Fruit fly (Drosophila melanogaster) whole organism, embryonic: ENCODE measurements around the gene CG9775.

ENCODE experiments used
- B-H2 ChIP-seq: fragments of 200-800 bp; sonication (Bioruptor generic); optimal IDR thresholded peaks from 2 replicates; lab custom pipeline; 2018; ENCODE audit warnings: missing biosample characterization, mild to moderate bottlenecking, missing genetic modification characterization
- CG10274 ChIP-seq: fragments of 200-800 bp; sonication (Bioruptor generic); optimal IDR thresholded peaks from 3 replicates; lab custom pipeline; 2017; ENCODE audit warnings: missing biosample characterization, mild to moderate bottlenecking, missing genetic modification characterization
- CG11696 ChIP-seq: fragments of 200-800 bp; sonication (Bioruptor generic); IDR thresholded peaks from 2 replicates; pipeline ENCODE4 v1.3.6; 2022; ENCODE audit warnings: missing biosample characterization, missing genetic modification characterization
- CG12155 ChIP-seq: fragments of 200-800 bp; sonication (Bioruptor generic); optimal IDR thresholded peaks from 3 replicates; lab custom pipeline; 2016; ENCODE audit warnings: missing biosample characterization, missing genetic modification characterization
- CG12769 ChIP-seq: fragments of 200-800 bp; sonication (Bioruptor generic); optimal IDR thresholded peaks from 2 replicates; lab custom pipeline; 2019; ENCODE audit warnings: missing biosample characterization, mild to moderate bottlenecking, missing genetic modification characterization, moderate library complexity
- CG14710 ChIP-seq: fragments of 200-800 bp; sonication (Bioruptor generic); optimal IDR thresholded peaks from 3 replicates; lab custom pipeline; 2019; ENCODE audit warnings: missing biosample characterization, mild to moderate bottlenecking, missing genetic modification characterization, moderate library complexity
- CG17186 ChIP-seq: fragments of 200-800 bp; sonication (Bioruptor generic); optimal IDR thresholded peaks from 3 replicates; lab custom pipeline; 2017; ENCODE audit warnings: missing biosample characterization, missing genetic modification reagents, missing genetic modification characterization
- CG17361 ChIP-seq: fragments of 200-800 bp; sonication (Bioruptor generic); IDR thresholded peaks from 3 replicates; pipeline ENCODE4 v1.3.6; 2022; ENCODE audit warnings: missing biosample characterization, missing genetic modification characterization
- CG17829 ChIP-seq: fragments of 200-800 bp; optimal IDR thresholded peaks from 2 replicates; lab custom pipeline; 2019; ENCODE audit warnings: missing biosample characterization, mild to moderate bottlenecking, missing genetic modification characterization, moderate library complexity
- CG1792 ChIP-seq: fragments of 200-800 bp; sonication (Bioruptor generic); optimal IDR thresholded peaks from 2 replicates; lab custom pipeline; 2016; ENCODE audit warnings: missing biosample characterization, missing genetic modification characterization
- CG2202 ChIP-seq: fragments of 200-800 bp; sonication (Bioruptor generic); optimal IDR thresholded peaks from 2 replicates; lab custom pipeline; 2018; ENCODE audit warnings: missing biosample characterization, mild to moderate bottlenecking, missing genetic modification characterization
- CG2712 ChIP-seq: fragments of 200-800 bp; optimal IDR thresholded peaks from 3 replicates; lab custom pipeline; 2019; ENCODE audit warnings: missing biosample characterization, mild to moderate bottlenecking, missing genetic modification characterization, moderate library complexity
- CG43689 ChIP-seq: fragments of 200-800 bp; sonication (Bioruptor generic); IDR thresholded peaks from 2 replicates; pipeline ENCODE4 v1.3.6; 2022; ENCODE audit warnings: missing biosample characterization, missing genetic modification characterization
- CG6791 ChIP-seq: fragments of 200-800 bp; sonication (Bioruptor generic); IDR thresholded peaks from 3 replicates; pipeline ENCODE4 v1.3.6; 2022; ENCODE audit warnings: missing biosample characterization, missing genetic modification characterization; ENCODE audit not compliant: partially characterized antibody
- CG9609 ChIP-seq: fragments of 200-800 bp; sonication (Bioruptor generic); optimal IDR thresholded peaks from 3 replicates; lab custom pipeline; 2016; ENCODE audit warnings: missing biosample characterization, missing genetic modification characterization
- Chrac-16 ChIP-seq: fragments of 200-800 bp; sonication (Bioruptor generic); optimal IDR thresholded peaks from 3 replicates; lab custom pipeline; 2016; ENCODE audit warnings: missing biosample characterization, missing genetic modification characterization
- CrebB ChIP-seq: fragments of 200-800 bp; sonication (Bioruptor generic); optimal IDR thresholded peaks from 3 replicates; lab custom pipeline; 2018; ENCODE audit warnings: missing biosample characterization, mild to moderate bottlenecking, missing genetic modification characterization
- D19A ChIP-seq: fragments of 200-800 bp; optimal IDR thresholded peaks from 3 replicates; lab custom pipeline; 2019; ENCODE audit warnings: missing biosample characterization, mild to moderate bottlenecking, missing genetic modification characterization, moderate library complexity
- Dad ChIP-seq: fragments of 200-800 bp; sonication (Bioruptor generic); optimal IDR thresholded peaks from 3 replicates; lab custom pipeline; 2016; ENCODE audit warnings: missing biosample characterization, missing genetic modification characterization
- Deaf1 ChIP-seq: fragments of 200-800 bp; optimal IDR thresholded peaks from 3 replicates; lab custom pipeline; 2019; ENCODE audit warnings: missing biosample characterization, mild to moderate bottlenecking, missing genetic modification characterization, moderate library complexity
- Fer3 ChIP-seq: fragments of 200-800 bp; sonication (Bioruptor generic); optimal IDR thresholded peaks from 2 replicates; lab custom pipeline; 2018; ENCODE audit warnings: missing biosample characterization, mild to moderate bottlenecking, missing genetic modification characterization, moderate library complexity
- HmgZ ChIP-seq: fragments of 200-800 bp; sonication (Bioruptor generic); optimal IDR thresholded peaks from 2 replicates; lab custom pipeline; 2018; ENCODE audit warnings: missing biosample characterization, mild to moderate bottlenecking, missing genetic modification characterization
- Hr3 ChIP-seq: fragments of 200-800 bp; sonication (Bioruptor generic); optimal IDR thresholded peaks from 3 replicates; lab custom pipeline; 2016; ENCODE audit warnings: missing biosample characterization, missing genetic modification characterization
- Lhr ChIP-seq: fragments of 200-800 bp; sonication (Bioruptor generic); optimal IDR thresholded peaks from 3 replicates; lab custom pipeline; 2017; ENCODE audit warnings: mild to moderate bottlenecking, missing biosample characterization, missing genetic modification reagents, missing genetic modification characterization
- MBD-R2 ChIP-seq: fragments of 200-800 bp; sonication (Bioruptor generic); IDR thresholded peaks from 2 replicates; pipeline ENCODE4 v1.3.6; 2022; ENCODE audit warnings: missing biosample characterization, missing genetic modification characterization
- Myb ChIP-seq: fragments of 200-800 bp; sonication (Bioruptor generic); optimal IDR thresholded peaks from 2 replicates; lab custom pipeline; 2016; ENCODE audit warnings: missing biosample characterization, missing genetic modification characterization
- NC2β ChIP-seq: fragments of 200-800 bp; sonication (Bioruptor generic); optimal IDR thresholded peaks from 2 replicates; lab custom pipeline; 2016; ENCODE audit warnings: missing biosample characterization, missing genetic modification characterization
- Nf-YB ChIP-seq: fragments of 200-800 bp; sonication (Bioruptor generic); optimal IDR thresholded peaks from 3 replicates; lab custom pipeline; 2019; ENCODE audit warnings: missing biosample characterization, mild to moderate bottlenecking, missing genetic modification characterization, moderate library complexity
- NfI ChIP-seq: fragments of 200-800 bp; sonication (Bioruptor generic); optimal IDR thresholded peaks from 3 replicates; lab custom pipeline; 2018; ENCODE audit warnings: missing biosample characterization, mild to moderate bottlenecking, missing genetic modification characterization, moderate library complexity
- Opbp ChIP-seq: fragments of 200-800 bp; sonication (Bioruptor generic); IDR thresholded peaks from 3 replicates; pipeline ENCODE4 v1.3.6; 2022; ENCODE audit warnings: missing biosample characterization, missing genetic modification characterization; ENCODE audit not compliant: partially characterized antibody
- Rx ChIP-seq: fragments of 200-800 bp; sonication (Bioruptor generic); IDR thresholded peaks from 2 replicates; pipeline ENCODE4 v1.3.6; 2022; ENCODE audit warnings: missing biosample characterization, missing genetic modification characterization
- ato ChIP-seq: fragments of 200-800 bp; sonication (Bioruptor generic); IDR thresholded peaks from 2 replicates; pipeline ENCODE4 v1.3.6; 2022; ENCODE audit warnings: missing biosample characterization, missing genetic modification characterization; ENCODE audit not compliant: partially characterized antibody
- corto ChIP-seq: fragments of 200-800 bp; sonication (Bioruptor generic); optimal IDR thresholded peaks from 2 replicates; lab custom pipeline; 2016; ENCODE audit warnings: missing biosample characterization, mild to moderate bottlenecking, missing genetic modification characterization, moderate library complexity
- crc ChIP-seq: fragments of 200-800 bp; sonication (Bioruptor generic); optimal IDR thresholded peaks from 2 replicates; lab custom pipeline; 2016; ENCODE audit warnings: missing biosample characterization, missing genetic modification characterization
- danr ChIP-seq: fragments of 200-800 bp; sonication (Bioruptor generic); IDR thresholded peaks from 2 replicates; pipeline ENCODE4 v1.3.6; 2022; ENCODE audit warnings: missing biosample characterization, missing genetic modification characterization
- hkb ChIP-seq, 2 experiments: fragments of 200-800 bp in 1 of 2; fragments of >200 bp in 1 of 2; sonication (Bioruptor generic) in 1 of 2; IDR thresholded peaks in 1 of 2; optimal IDR thresholded peaks in 1 of 2; 2 replicates each; pipeline versions ENCODE4 v1.3.6 to Lab custom; 2017 to 2022; ENCODE audit warnings: missing biosample characterization in 1 of 2, missing genetic modification characterization in 1 of 2
- lov ChIP-seq, 2 experiments: fragments of 200-800 bp in 1 of 2; fragments of >200 bp in 1 of 2; sonication (Bioruptor generic) in 1 of 2; IDR thresholded peaks in 1 of 2; optimal IDR thresholded peaks in 1 of 2; 2 replicates in 1 of 2; 3 replicates in 1 of 2; pipeline versions ENCODE4 v1.3.6 to Lab custom; 2017 to 2022; ENCODE audit warnings: missing biosample characterization in 1 of 2, missing genetic modification characterization in 1 of 2
- mirr ChIP-seq: fragments of 200-800 bp; sonication (Bioruptor generic); optimal IDR thresholded peaks from 3 replicates; lab custom pipeline; 2018; ENCODE audit warnings: missing biosample characterization, mild to moderate bottlenecking, missing genetic modification characterization
- nau ChIP-seq: fragments of 200-800 bp; sonication (Bioruptor generic); optimal IDR thresholded peaks from 3 replicates; lab custom pipeline; 2017; ENCODE audit warnings: missing biosample characterization, mild to moderate bottlenecking, missing genetic modification characterization, missing genetic modification reagents
- nom ChIP-seq: fragments of 200-800 bp; sonication (Bioruptor generic); optimal IDR thresholded peaks from 2 replicates; lab custom pipeline; 2017; ENCODE audit warnings: missing biosample characterization, missing genetic modification characterization, mild to moderate bottlenecking, moderate library complexity, missing genetic modification reagents
- p53 ChIP-seq: fragments of 200-800 bp; sonication (Bioruptor generic); optimal IDR thresholded peaks from 2 replicates; lab custom pipeline; 2016; ENCODE audit warnings: missing biosample characterization, missing genetic modification characterization
- scrt ChIP-seq: fragments of 200-800 bp; sonication (Bioruptor generic); optimal IDR thresholded peaks from 2 replicates; lab custom pipeline; 2018; ENCODE audit warnings: missing biosample characterization, mild to moderate bottlenecking, missing genetic modification characterization, moderate library complexity
- sens ChIP-seq: fragments of 200-800 bp; sonication (Bioruptor generic); peaks from one replicate; lab custom pipeline; 2016; ENCODE audit warnings: missing biosample characterization, missing genetic modification characterization
- stwl ChIP-seq: fragments of 200-800 bp; sonication (Bioruptor generic); optimal IDR thresholded peaks from 3 replicates; lab custom pipeline; 2018; ENCODE audit warnings: missing biosample characterization, mild to moderate bottlenecking, missing genetic modification characterization, moderate library complexity
- tin ChIP-seq: fragments of 200-800 bp; sonication (Bioruptor generic); optimal IDR thresholded peaks from 3 replicates; lab custom pipeline; 2016; ENCODE audit warnings: missing biosample characterization, missing genetic modification characterization
- trem ChIP-seq: fragments of 200-800 bp; optimal IDR thresholded peaks from 3 replicates; lab custom pipeline; 2019; ENCODE audit warnings: missing biosample characterization, mild to moderate bottlenecking, missing genetic modification characterization, moderate library complexity
- trh ChIP-seq: fragments of 200-800 bp; sonication (Bioruptor generic); optimal IDR thresholded peaks from 2 replicates; lab custom pipeline; 2016; ENCODE audit warnings: missing biosample characterization, missing genetic modification characterization
- unpg ChIP-seq: fragments of 200-800 bp; sonication (Bioruptor generic); optimal IDR thresholded peaks from 3 replicates; lab custom pipeline; 2018; ENCODE audit warnings: missing biosample characterization, mild to moderate bottlenecking, missing genetic modification characterization, moderate library complexity
- vfl ChIP-seq: fragments of 200-800 bp; sonication (Bioruptor generic); optimal IDR thresholded peaks from 2 replicates; lab custom pipeline; 2016; ENCODE audit warnings: missing biosample characterization, missing genetic modification characterization

The CG9775 gene

DNA sequence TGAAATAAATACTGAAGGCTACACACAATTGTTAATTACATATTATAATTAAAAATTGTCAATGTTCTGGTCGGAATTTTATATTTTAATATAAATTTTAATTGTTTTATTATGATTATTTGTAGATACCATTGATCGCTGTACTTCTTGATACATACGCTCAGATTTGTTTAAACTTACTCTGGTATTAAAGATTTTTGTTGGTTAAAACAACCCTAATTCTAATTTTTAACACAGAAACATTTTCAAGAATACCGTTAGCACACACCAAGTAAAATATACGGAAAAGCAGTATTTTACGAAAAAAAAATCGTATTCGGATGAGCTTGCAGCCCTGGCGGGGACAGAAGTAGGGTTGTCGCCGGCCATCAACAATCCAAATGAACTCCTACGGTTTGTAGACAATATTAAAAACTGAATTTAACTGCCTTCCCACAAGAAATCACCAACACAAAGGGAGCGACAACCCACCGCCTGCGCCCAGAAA, at the start of gene CG9775, which contains the start of the genes MED31 and slx1 (continued):
- TF ChIP-seq mirr (GFP tag; lab: Kevin White, UChicago) (no peak), trh (GFP tag; lab: Kevin White, UChicago) (peak; percentile 20), Deaf1 (tag; lab: Kevin White, UChicago) (no peak), corto (GFP tag; lab: Kevin White, UChicago) (no peak), NfI (GFP tag; lab: Kevin White, UChicago) (peak; percentile 81), lov (optimal IDR thresholded peaks at IDR 0.05; lab: Kevin White, UChicago) (no peak), lov (GFP tag; IDR thresholded peaks at IDR 0.05; lab: Robert Waterston, UW) (0 out of 3 replicates have a peak, but pooled peaks have one; percentile 60), nau (no peak), NC2β (GFP tag; lab: Kevin White, UChicago) (peak; percentile 18), CG17186 (GFP tag; lab: Kevin White, UChicago) (peak; percentile 48), Hr3 (GFP tag; lab: Kevin White, UChicago) (peak; percentile 82), ato (no peak), Dad (GFP tag; lab: Kevin White, UChicago) (no peak), CG17829 (tag; lab: Kevin White, UChicago) (peak; percentile 90), Nf-YB (peak; percentile 47), CG14710 (peak; percentile 87), danr (GFP tag; lab: Robert Waterston, UW) (peak; percentile 51; the same call in 1 of the 2 replicates), scrt (GFP tag; lab: Kevin White, UChicago) (peak; percentile 48), CG6791 (GFP tag; lab: Robert Waterston, UW) (no peak), Myb (GFP tag; lab: Kevin White, UChicago) (no peak), CrebB (tag; lab: Kevin White, UChicago) (peak; percentile 21), CG11696 (GFP tag; lab: Robert Waterston, UW) (peak; percentile 61), unpg (GFP tag; lab: Kevin White, UChicago) (peak; percentile 87), CG12155 (GFP tag; lab: Kevin White, UChicago) (peak; percentile 59), CG17361 (GFP tag; lab: Robert Waterston, UW) (peak; percentile 90), hkb (optimal IDR thresholded peaks at IDR 0.05; lab: Kevin White, UChicago) (no peak), hkb (GFP tag; IDR thresholded peaks at IDR 0.05; lab: Robert Waterston, UW) (peak; percentile 60), B-H2 (GFP tag; lab: Kevin White, UChicago) (peak; percentile 50), CG2202 (tag; lab: Kevin White, UChicago) (peak; percentile 38), Chrac-16 (GFP tag; lab: Kevin White, UChicago) (peak; percentile 68), CG10274 (GFP tag; lab: Kevin White, UChicago) (no peak), crc (no peak), CG43689 (GFP tag; lab: Robert Waterston, UW) (peak; percentile 31; the same call in 1 of the 2 replicates), p53 (GFP tag; lab: Kevin White, UChicago) (no peak), tin (GFP tag; lab: Kevin White, UChicago) (peak; percentile 78), HmgZ (peak; percentile 45), vfl (GFP tag; lab: Kevin White, UChicago) (no peak), Opbp (GFP tag; lab: Robert Waterston, UW) (no peak), CG12769 (tag; lab: Kevin White, UChicago) (peak; percentile 22), MBD-R2 (GFP tag; lab: Robert Waterston, UW) (peak; percentile 74), stwl (tag; lab: Kevin White, UChicago) (peak; percentile 56), Lhr (GFP tag; lab: Kevin White, UChicago) (peak; percentile 16), Fer3 (peak; percentile 81), CG9609 (GFP tag; lab: Kevin White, UChicago) (peak; percentile 1), Rx (GFP tag; lab: Robert Waterston, UW) (peak; percentile 45), trem (tag; lab: Kevin White, UChicago) (peak; percentile 82), CG1792 (no peak), sens (GFP tag; lab: Kevin White, UChicago) (peak; percentile 94), D19A (tag; lab: Kevin White, UChicago) (peak; percentile 73), CG2712 (tag; lab: Kevin White, UChicago) (peak; percentile 88), nom (GFP tag; lab: Kevin White, UChicago) (no peak)
